Fruit fly (Drosophila melanogaster) whole organism, pupa: ENCODE results near the gene mat.

Experiments used
- CG10348 ChIP-seq: fragments of 200-800 bp; sonication (Bioruptor generic); IDR thresholded peaks from 2 replicates; pipeline ENCODE4 v1.3.6; 2022; ENCODE audit warnings: missing biosample characterization, missing genetic modification characterization
- CG12605 ChIP-seq: fragments of 200-800 bp; sonication (Bioruptor generic); IDR thresholded peaks from 2 replicates; pipeline ENCODE4 v1.3.6; 2022; ENCODE audit warnings: missing biosample characterization, missing genetic modification characterization
- CG15710 ChIP-seq: fragments of 200-800 bp; sonication (Bioruptor generic); optimal IDR thresholded peaks from 2 replicates; lab custom pipeline; 2018; ENCODE audit warnings: missing biosample characterization, mild to moderate bottlenecking, missing genetic modification characterization, moderate library complexity
- CG17806 ChIP-seq: fragments of 200-800 bp; sonication (Bioruptor generic); optimal IDR thresholded peaks from 2 replicates; lab custom pipeline; 2018; ENCODE audit warnings: missing biosample characterization, mild to moderate bottlenecking, missing genetic modification characterization, moderate library complexity
- CG9948 ChIP-seq: fragments of 200-800 bp; sonication (Bioruptor generic); optimal IDR thresholded peaks from 2 replicates; lab custom pipeline; 2018; ENCODE audit warnings: missing biosample characterization, mild to moderate bottlenecking, missing genetic modification characterization, moderate library complexity
- D1 ChIP-seq: fragments of 200-800 bp; sonication (Bioruptor generic); optimal IDR thresholded peaks from 2 replicates; lab custom pipeline; 2018; ENCODE audit warnings: missing biosample characterization, mild to moderate bottlenecking, missing genetic modification characterization, moderate library complexity
- EcR ChIP-seq: fragments of 200-800 bp; sonication (Bioruptor generic); optimal IDR thresholded peaks from 3 replicates; lab custom pipeline; 2019; ENCODE audit warnings: missing biosample characterization, missing genetic modification characterization, mild to moderate bottlenecking, moderate library complexity, missing genetic modification reagents
- Pif1A ChIP-seq: fragments of 200-800 bp; sonication (Bioruptor generic); optimal IDR thresholded peaks from 3 replicates; lab custom pipeline; 2016; ENCODE audit warnings: missing biosample characterization, missing genetic modification characterization
- Pif1B ChIP-seq: fragments of 200-800 bp; sonication (Bioruptor generic); optimal IDR thresholded peaks from 3 replicates; lab custom pipeline; 2016; ENCODE audit warnings: missing biosample characterization, missing genetic modification characterization
- gl ChIP-seq: fragments of 200-800 bp; sonication (Bioruptor generic); optimal IDR thresholded peaks from 2 replicates; lab custom pipeline; 2018; ENCODE audit warnings: missing biosample characterization, mild to moderate bottlenecking, missing genetic modification characterization
- rn ChIP-seq: fragments of 200-800 bp; sonication (Bioruptor generic); IDR thresholded peaks from 2 replicates; pipeline ENCODE4 v1.3.6; 2022; ENCODE audit warnings: missing biosample characterization, missing genetic modification characterization

- no peak for TF ChIP-seq Pif1B (GFP tag; lab: Kevin White, UChicago)
- TF ChIP-seq D1 (tag; lab: Kevin White, UChicago) = no peak
- TF ChIP-seq CG12605 (GFP tag; lab: Robert Waterston, UW) = no peak
- peak; percentile 14 for TF ChIP-seq EcR (GFP tag; lab: Kevin White, UChicago)
- TF ChIP-seq rn (GFP tag; lab: Robert Waterston, UW) = no peak
- TF ChIP-seq gl (tag; lab: Kevin White, UChicago) = no peak
- no peak for TF ChIP-seq CG10348 (GFP tag; lab: Robert Waterston, UW)
- no peak for TF ChIP-seq Pif1A
- TF ChIP-seq CG17806 = no peak
- TF ChIP-seq CG15710 (tag; lab: Kevin White, UChicago) = no peak
- no peak for TF ChIP-seq CG9948 (tag; lab: Kevin White, UChicago)
Observed at dm6 chr3L:875416-876011, 27.2 kb upstream of the mat start.
